Fruit fly (Drosophila melanogaster): Measurements from ENCODE around the gene CG12983.

Gene CG12983

DNA sequence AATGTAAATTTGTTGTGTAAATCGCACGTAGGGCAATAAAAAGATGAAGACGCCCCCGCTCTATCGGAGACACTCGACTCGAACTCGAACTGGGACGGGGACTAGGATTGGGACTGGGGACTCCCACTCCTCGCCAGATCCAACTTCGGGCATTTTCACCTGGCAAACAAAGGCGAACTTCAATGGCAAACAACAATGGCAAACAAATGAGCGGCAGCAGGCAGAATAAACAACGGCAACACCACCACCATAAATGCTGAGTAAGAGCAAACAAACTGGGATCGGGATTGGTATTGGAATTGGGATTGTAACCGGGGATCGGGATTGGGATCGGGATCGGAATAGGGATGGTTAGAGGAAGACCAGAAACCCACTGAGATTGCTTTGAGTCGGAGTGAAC, 22.4 kb downstream of the CG12983 start (continued):
- TF ChIP-seq CG13296 (GFP tag; optimal IDR thresholded peaks at IDR 0.05) = no peak
- TF ChIP-seq Dek (tag; optimal IDR thresholded peaks at IDR 0.05) = no peak
- peak in 1 of 2 experiments; percentile 42 for TF ChIP-seq bsh (GFP tag; optimal IDR thresholded peaks at IDR 0.05)
- TF ChIP-seq ara (GFP tag; IDR thresholded peaks at IDR 0.05) = peak; percentile 43; the same call in 1 of the 2 replicates
- no peak for TF ChIP-seq mam (GFP tag; optimal IDR thresholded peaks at IDR 0.05)
- no peak for TF ChIP-seq CG12744 (GFP tag; optimal IDR thresholded peaks at IDR 0.05)
- TF ChIP-seq CG4820 (GFP tag; optimal IDR thresholded peaks at IDR 0.05) = no peak
- TF ChIP-seq CG1024 (GFP tag; IDR thresholded peaks at IDR 0.05) = no peak
- TF ChIP-seq CG17385 (GFP tag; optimal IDR thresholded peaks at IDR 0.05) = no peak
- TF ChIP-seq sim (GFP tag; IDR thresholded peaks at IDR 0.05) = no peak
- no peak for TF ChIP-seq chinmo (GFP tag; IDR thresholded peaks at IDR 0.05; ENCODE audit: partially characterized antibody)
- no peak for TF ChIP-seq bowl (GFP tag; IDR thresholded peaks at IDR 0.05)
- TF ChIP-seq mirr (GFP tag; optimal IDR thresholded peaks at IDR 0.05) = no peak
- no peak for TF ChIP-seq inv (GFP tag; IDR thresholded peaks at IDR 0.05; ENCODE audit: partially characterized antibody)
- TF ChIP-seq CG7963 (GFP tag; IDR thresholded peaks at IDR 0.05; ENCODE audit: partially characterized antibody) = no peak
- no peak for TF ChIP-seq Lpt (GFP tag; optimal IDR thresholded peaks at IDR 0.05)
- TF ChIP-seq NFAT (GFP tag; IDR thresholded peaks at IDR 0.05) = no peak
- no peak for TF ChIP-seq CG6654 (GFP tag; optimal IDR thresholded peaks at IDR 0.05)
- no peak for TF ChIP-seq hth (optimal IDR thresholded peaks at IDR 0.05)
- peak; percentile 26 for TF ChIP-seq CG12071 (GFP tag; optimal IDR thresholded peaks at IDR 0.05)
- no peak for TF ChIP-seq CG4404 (GFP tag; IDR thresholded peaks at IDR 0.05)
- no peak for TF ChIP-seq Opbp (GFP tag; IDR thresholded peaks at IDR 0.05; ENCODE audit: partially characterized antibody)
- TF ChIP-seq CG42726 (GFP tag; IDR thresholded peaks at IDR 0.05; ENCODE audit: partially characterized antibody) = no peak
- TF ChIP-seq Usf (GFP tag; optimal IDR thresholded peaks at IDR 0.05) = no peak
- TF ChIP-seq Sin3A (optimal IDR thresholded peaks at IDR 0.05) = no peak
- no peak for TF ChIP-seq Pdp1 (GFP tag; optimal IDR thresholded peaks at IDR 0.05)
- TF ChIP-seq emc (GFP tag; optimal IDR thresholded peaks at IDR 0.05) = no peak
- TF ChIP-seq MESR4 (GFP tag; optimal IDR thresholded peaks at IDR 0.05) = no peak
- no peak for TF ChIP-seq nom (GFP tag; optimal IDR thresholded peaks at IDR 0.05)
- TF ChIP-seq fd3F (GFP tag; optimal IDR thresholded peaks at IDR 0.05) = no peak
- TF ChIP-seq CG3995 (GFP tag; optimal IDR thresholded peaks at IDR 0.05) = no peak
- TF ChIP-seq CG15601 (tag; optimal IDR thresholded peaks at IDR 0.05) = peak; percentile 47
- no peak for TF ChIP-seq unc-4 (GFP tag; IDR thresholded peaks at IDR 0.05; ENCODE audit: partially characterized antibody)
- TF ChIP-seq zen2 (GFP tag; IDR thresholded peaks at IDR 0.05; ENCODE audit: partially characterized antibody) = no peak
- no peak for TF ChIP-seq Mrtf (GFP tag; IDR thresholded peaks at IDR 0.05)
- TF ChIP-seq so (GFP tag; IDR thresholded peaks at IDR 0.05) = peak; percentile 51; the same call in 1 of the 3 replicates
- TF ChIP-seq sens (GFP tag) = peak; percentile 85
- TF ChIP-seq stc (GFP tag; IDR thresholded peaks at IDR 0.05) = no peak
- TF ChIP-seq CG17186 (GFP tag; optimal IDR thresholded peaks at IDR 0.05) = peak; percentile 29
- no peak for TF ChIP-seq insv (GFP tag; optimal IDR thresholded peaks at IDR 0.05)
- peak; percentile 8 for TF ChIP-seq caup (GFP tag; optimal IDR thresholded peaks at IDR 0.05; ENCODE audit: severe bottlenecking)
- TF ChIP-seq CG18476 (GFP tag; optimal IDR thresholded peaks at IDR 0.05) = no peak
- no peak for TF ChIP-seq CG9215 (GFP tag; IDR thresholded peaks at IDR 0.05)
- peak; percentile 46 for TF ChIP-seq MTF-1 (GFP tag; optimal IDR thresholded peaks at IDR 0.05; ENCODE audit: borderline replicate concordance)
- no peak for TF ChIP-seq sob (GFP tag; IDR thresholded peaks at IDR 0.05)
- TF ChIP-seq CG10462 (GFP tag; optimal IDR thresholded peaks at IDR 0.05) = no peak
- TF ChIP-seq CG1792 (GFP tag; optimal IDR thresholded peaks at IDR 0.05) = no peak
- peak; percentile 70 for TF ChIP-seq CG6813 (GFP tag; optimal IDR thresholded peaks at IDR 0.05)
- no peak for TF ChIP-seq CG11696 (GFP tag; IDR thresholded peaks at IDR 0.05)
- peak; percentile 31 for TF ChIP-seq CG10431 (GFP tag; optimal IDR thresholded peaks at IDR 0.05)
- TF ChIP-seq zfh2 (GFP tag; optimal IDR thresholded peaks at IDR 0.05) = no peak
